Fruit fly (Drosophila melanogaster): ENCODE measurements around the gene Arf1.

Arf1 gene

DNA sequence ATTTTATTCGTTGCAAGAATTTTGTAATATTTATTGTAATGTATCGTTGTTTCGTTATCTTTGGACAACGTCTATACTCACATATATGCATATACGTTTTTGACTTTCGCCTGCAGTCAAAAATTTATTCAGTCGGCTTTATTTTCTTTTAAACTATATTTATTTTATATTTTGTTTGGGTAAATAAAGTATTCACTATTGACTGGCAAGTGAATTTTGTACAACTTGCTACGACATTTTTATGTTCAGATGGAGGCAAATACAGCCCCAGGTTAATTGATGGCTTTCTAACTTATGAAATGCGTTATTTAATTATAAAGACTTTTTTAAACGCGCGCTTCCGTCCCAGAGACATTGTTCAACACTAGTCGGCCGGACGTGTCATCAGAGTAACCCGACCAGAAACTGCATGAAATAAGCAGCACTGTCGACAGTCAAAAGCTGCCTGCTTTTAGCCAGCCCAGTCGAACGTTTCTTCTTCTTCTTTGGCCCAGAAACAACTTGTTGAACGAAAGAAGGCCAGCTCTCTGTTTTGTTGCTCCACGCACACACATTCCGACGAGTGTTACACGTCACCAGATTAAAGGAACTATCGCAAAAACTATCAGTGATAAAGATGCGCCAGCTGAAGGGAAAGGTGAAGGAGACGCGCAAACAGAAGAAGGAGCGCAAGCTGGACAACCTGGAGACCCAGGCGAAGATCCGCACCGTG is 8.5 kb downstream of the Arf1 start, which contains the start of gene CG33169 (continued):
- TF ChIP-seq CG4328 (GFP tag; optimal IDR thresholded peaks at IDR 0.05) = peak; percentile 82
- peak; percentile 95 for TF ChIP-seq sd (tag; optimal IDR thresholded peaks at IDR 0.05)
- TF ChIP-seq run (tag; optimal IDR thresholded peaks at IDR 0.05) = no peak
- peak; percentile 65; the same call in 1 of the 2 replicates for TF ChIP-seq HLH3B (GFP tag; IDR thresholded peaks at IDR 0.05)
- no peak for TF ChIP-seq CG1832 (GFP tag; optimal IDR thresholded peaks at IDR 0.05)
- no peak for TF ChIP-seq Hr78 (GFP tag; optimal IDR thresholded peaks at IDR 0.05)
- peak; percentile 67 for TF ChIP-seq CG1602 (GFP tag; optimal IDR thresholded peaks at IDR 0.05)
- TF ChIP-seq bowl (GFP tag; IDR thresholded peaks at IDR 0.05) = peak; percentile 77
- TF ChIP-seq CG11695 (GFP tag; IDR thresholded peaks at IDR 0.05) = no peak
- TF ChIP-seq fru (optimal IDR thresholded peaks at IDR 0.05) = no peak
- no peak for TF ChIP-seq h (optimal IDR thresholded peaks at IDR 0.05)
- peak; percentile 91 for TF ChIP-seq vvl (GFP tag; IDR thresholded peaks at IDR 0.05)
- TF ChIP-seq HLH4C (GFP tag; IDR thresholded peaks at IDR 0.05; ENCODE audit: partially characterized antibody) = peak; percentile 49; the same call in 1 of the 3 replicates
- TF ChIP-seq Hey (tag; optimal IDR thresholded peaks at IDR 0.05) = peak; percentile 71
- TF ChIP-seq CG9727 (GFP tag; optimal IDR thresholded peaks at IDR 0.05) = peak; percentile 55
- TF ChIP-seq kay (GFP tag; optimal IDR thresholded peaks at IDR 0.05) = peak; percentile 99
- peak; percentile 35; the same call in 1 of the 3 replicates for TF ChIP-seq hb (GFP tag; IDR thresholded peaks at IDR 0.05; ENCODE audit: partially characterized antibody)
- TF ChIP-seq CG13624 (GFP tag; optimal IDR thresholded peaks at IDR 0.05) = peak; percentile 92
- TF ChIP-seq CG11696 (GFP tag; IDR thresholded peaks at IDR 0.05) = no peak
- TF ChIP-seq Neu2 (GFP tag; optimal IDR thresholded peaks at IDR 0.05; ENCODE audit: borderline replicate concordance) = peak; percentile 3
- TF ChIP-seq Camta (GFP tag; optimal IDR thresholded peaks at IDR 0.05) = peak; percentile 83
- peak; percentile 74 for TF ChIP-seq CG3065 (GFP tag; optimal IDR thresholded peaks at IDR 0.05)
- peak; percentile 84 for TF ChIP-seq luna (GFP tag; optimal IDR thresholded peaks at IDR 0.05)
- TF ChIP-seq gsb (GFP tag; IDR thresholded peaks at IDR 0.05) = peak; percentile 78
- peak; percentile 59 for TF ChIP-seq CG2875 (GFP tag; optimal IDR thresholded peaks at IDR 0.05)
- TF ChIP-seq danr (GFP tag; IDR thresholded peaks at IDR 0.05) = peak; percentile 47; the same call in 1 of the 2 replicates
- TF ChIP-seq Stat92E (GFP tag; optimal IDR thresholded peaks at IDR 0.05) = no peak
- TF ChIP-seq Mrtf (GFP tag; IDR thresholded peaks at IDR 0.05) = peak; percentile 75; the same call in 2 of the 3 replicates
- TF ChIP-seq Bdp1 (GFP tag; optimal IDR thresholded peaks at IDR 0.05) = peak; percentile 85
- TF ChIP-seq CG14014 (GFP tag; IDR thresholded peaks at IDR 0.05) = peak; percentile 86
- peak; percentile 99 for TF ChIP-seq CG10267 (tag; optimal IDR thresholded peaks at IDR 0.05)
- TF ChIP-seq Gsc (GFP tag; IDR thresholded peaks at IDR 0.05) = no peak; the same call in 1 of the 2 replicates
- peak; percentile 88 for TF ChIP-seq chn (GFP tag; optimal IDR thresholded peaks at IDR 0.05)
- TF ChIP-seq unpg (GFP tag; optimal IDR thresholded peaks at IDR 0.05) = peak; percentile 64
- TF ChIP-seq MESR4 (GFP tag; optimal IDR thresholded peaks at IDR 0.05) = peak; percentile 90
- peak; percentile 68; the same call in 2 of the 3 replicates for TF ChIP-seq sr (GFP tag; IDR thresholded peaks at IDR 0.05)
- TF ChIP-seq Xbp1 (GFP tag; optimal IDR thresholded peaks at IDR 0.05) = peak; percentile 94
- TF ChIP-seq mam (GFP tag; optimal IDR thresholded peaks at IDR 0.05) = peak; percentile 96
- TF ChIP-seq sisA (GFP tag; IDR thresholded peaks at IDR 0.05) = peak; percentile 88
- TF ChIP-seq CG2678 (tag; optimal IDR thresholded peaks at IDR 0.05) = no peak
- peak; percentile 23 for TF ChIP-seq Sry-β (GFP tag; optimal IDR thresholded peaks at IDR 0.05)
- TF ChIP-seq CG6689 (GFP tag; IDR thresholded peaks at IDR 0.05) = 0 out of 2 replicates have a peak, but pooled peaks have one; percentile 58
- TF ChIP-seq Hr3 (GFP tag; optimal IDR thresholded peaks at IDR 0.05) = peak; percentile 98
- peak; percentile 76 for TF ChIP-seq CG4424 (GFP tag; optimal IDR thresholded peaks at IDR 0.05)
- TF ChIP-seq CG8089 (GFP tag; optimal IDR thresholded peaks at IDR 0.05) = peak; percentile 81
- peak; percentile 84 for TF ChIP-seq CG4282 (GFP tag; optimal IDR thresholded peaks at IDR 0.05)
- peak; percentile 96 for TF ChIP-seq stwl (tag; optimal IDR thresholded peaks at IDR 0.05)
- peak; percentile 28 for TF ChIP-seq CG6854 (GFP tag; optimal IDR thresholded peaks at IDR 0.05)
- peak; percentile 96 for TF ChIP-seq CG11456 (GFP tag; IDR thresholded peaks at IDR 0.05)
- TF ChIP-seq CG17802 (tag; optimal IDR thresholded peaks at IDR 0.05) = peak; percentile 67

Measured in whole organism, embryonic.